Worm (Caenorhabditis elegans) whole organism, young adult: Measurements from ENCODE around the gene C05G5.1.

Experiments used
- F57A8.1 ChIP-seq: fragments of 200-800 bp; sonication (Bioruptor generic); optimal IDR thresholded peaks from 2 replicates; lab custom pipeline; 2018; ENCODE audit warnings: mild to moderate bottlenecking, missing genetic modification characterization, moderate library complexity, missing compliant biosample characterization
- ama-1 ChIP-seq, 3 experiments: fragments of 150-350 bp in 1 of 3; sonication (generic microtip) in 2 of 3; optimal IDR thresholded peaks; 2 replicates each; lab custom pipeline; 2014 to 2018; ENCODE audit warnings: missing biosample characterization in 2 of 3, missing genetic modification characterization in 2 of 3, missing genetic modification reagents in 2 of 3
- attf-3 ChIP-seq: fragments of 200-800 bp; sonication (Bioruptor generic); conservative IDR thresholded peaks from 2 replicates; pipeline ENCODE4 v1.3.6; 2022; ENCODE audit warnings: missing genetic modification reagents, missing genetic modification characterization, missing compliant biosample characterization
- ceh-100 ChIP-seq: fragments of 200-800 bp; sonication (Bioruptor generic); IDR thresholded peaks from 2 replicates; pipeline ENCODE4 v1.3.6; 2022; ENCODE audit warnings: missing genetic modification reagents, missing genetic modification characterization, missing compliant biosample characterization
- efl-1 ChIP-seq: fragments of 150-350 bp; optimal IDR thresholded peaks from 2 replicates; lab custom pipeline; 2014; ENCODE audit warnings: missing biosample characterization, missing genetic modification reagents, missing genetic modification characterization
- egrh-3 ChIP-seq: fragments of 200-800 bp; sonication (Bioruptor generic); IDR thresholded peaks from 2 replicates; pipeline ENCODE4 v1.3.6; 2022; ENCODE audit warnings: missing genetic modification reagents, missing genetic modification characterization, missing compliant biosample characterization
- ets-4 ChIP-seq: fragments of 200-800 bp; sonication (Bioruptor generic); optimal IDR thresholded peaks from 2 replicates; lab custom pipeline; 2018; ENCODE audit warnings: mild to moderate bottlenecking, missing genetic modification characterization, missing compliant biosample characterization
- hrde-1 ChIP-seq: sonication (generic microtip); optimal IDR thresholded peaks from 2 replicates; lab custom pipeline; 2016; ENCODE audit warnings: missing genetic modification characterization, mild to moderate bottlenecking, missing compliant biosample characterization, moderate library complexity, missing genotype, missing genetic modification reagents, borderline replicate concordance
- mcd-1 ChIP-seq: fragments of 200-800 bp; sonication (Bioruptor generic); IDR thresholded peaks from 2 replicates; pipeline ENCODE4 v1.3.6; 2022; ENCODE audit warnings: missing genetic modification reagents, missing genetic modification characterization, missing compliant biosample characterization
- nhr-179 ChIP-seq: sonication (generic microtip); optimal IDR thresholded peaks from 2 replicates; lab custom pipeline; 2016; ENCODE audit warnings: mild to moderate bottlenecking, missing genetic modification characterization, missing compliant biosample characterization
- snpc-4 ChIP-seq, 5 experiments: fragments of 150-350 bp in 1 of 5; sonication (generic microtip) in 4 of 5; optimal IDR thresholded peaks; 2 replicates each; lab custom pipeline; 2014 to 2018; ENCODE audit warnings: missing genetic modification characterization in 5 of 5, missing biosample characterization in 3 of 5, antibody characterized with exemption in 2 of 5, mild to moderate bottlenecking in 2 of 5, missing compliant biosample characterization in 2 of 5, missing genotype in 2 of 5, moderate library complexity in 2 of 5, missing genetic modification reagents in 1 of 5
- unc-130 ChIP-seq: sonication (generic microtip); optimal IDR thresholded peaks from 2 replicates; lab custom pipeline; 2016; ENCODE audit warnings: missing genetic modification reagents, missing genetic modification characterization, missing compliant biosample characterization

DNA sequence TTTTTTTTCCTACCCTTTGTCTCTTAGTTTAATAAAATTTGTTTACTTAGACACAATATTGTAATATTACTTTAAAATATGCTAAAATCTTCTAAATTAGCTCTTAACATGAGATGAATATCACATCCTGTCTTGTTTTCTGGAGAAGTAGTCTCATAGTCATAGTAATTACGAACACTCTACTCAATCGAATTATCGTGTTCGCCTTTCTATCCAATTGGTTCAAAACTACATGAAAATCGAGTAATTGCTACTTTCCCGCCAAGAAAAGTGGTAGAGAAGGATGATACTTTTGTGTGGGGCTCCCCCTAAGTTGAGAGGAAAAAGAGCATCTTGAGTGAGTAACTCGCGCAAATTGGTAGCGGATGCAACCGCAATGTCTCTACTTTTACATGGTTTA, 38.2 kb upstream of the C05G5.1 start:
- TF ChIP-seq ets-4 (GFP tag; lab: Kevin White, UChicago) (no peak), unc-130 (GFP tag; lab: Kevin White, UChicago) (no peak), mcd-1 (no peak), egrh-3 (GFP tag; lab: Robert Waterston, UW) (no peak), ama-1 (optimal IDR thresholded peaks at IDR 0.05; lab: Kevin White, UChicago) (no peak), ama-1 (GFP tag; optimal IDR thresholded peaks at IDR 0.05; lab: Kevin White, UChicago) (no peak), F57A8.1 (GFP tag; lab: Kevin White, UChicago) (no peak), snpc-4 (GFP tag; optimal IDR thresholded peaks at IDR 0.05; lab: Kevin White, UChicago) (no peak), snpc-4 (tag; optimal IDR thresholded peaks at IDR 0.05; lab: Kevin White, UChicago) (no peak), nhr-179 (tag; lab: Kevin White, UChicago) (no peak), hrde-1 (no peak), attf-3 (GFP tag; lab: Robert Waterston, UW) (no peak), ceh-100 (GFP tag; lab: Robert Waterston, UW) (no peak), efl-1 (GFP tag; lab: Kevin White, UChicago) (no peak)
